Fruit fly (Drosophila melanogaster): Measurements from ENCODE around the gene Pstk.

Gene Pstk

dm6 chrX:19618183-19618740 lies at the start of gene Pstk, which contains the start of gene Tim9b:
Gene Pstk (minus strand): TSS chrX:19618537.
Gene Tim9b (minus strand): TSS chrX:19618537.
- no peak for TF ChIP-seq CTCF (optimal IDR thresholded peaks at IDR 0.05)
- no peak for TF ChIP-seq CG8478 (optimal IDR thresholded peaks at IDR 0.05)

- TF ChIP-seq CG8478 (optimal IDR thresholded peaks at IDR 0.05) (no peak), CTCF (optimal IDR thresholded peaks at IDR 0.05) (no peak)
These were observed 49.2 kb upstream of the Pstk start for dm6 chrX:19667444-19668104.

- TF ChIP-seq CTCF (optimal IDR thresholded peaks at IDR 0.05): no peak
- no peak for TF ChIP-seq CG8478 (optimal IDR thresholded peaks at IDR 0.05)
These were observed 48.7 kb upstream of the Pstk start, which contains the start of gene Zw for dm6 chrX:19666991-19667409. Gene Zw (plus strand): TSS chrX:19667252.

- no peak for TF ChIP-seq CTCF (optimal IDR thresholded peaks at IDR 0.05)
- TF ChIP-seq CG8478 (optimal IDR thresholded peaks at IDR 0.05): no peak
These were observed 47.4 kb upstream of the Pstk start for dm6 chrX:19665684-19666141.

- no peak for TF ChIP-seq CTCF (optimal IDR thresholded peaks at IDR 0.05)
- TF ChIP-seq CG8478 (optimal IDR thresholded peaks at IDR 0.05): no peak
These were observed 45.8 kb upstream of the Pstk start, which contains the start of the genes CG14223 and Ssu72 for dm6 chrX:19663859-19664728. Gene CG14223 (minus strand): TSS chrX:19663971. Gene Ssu72 (plus strand): TSS chrX:19664561.

dm6 chrX:19663196-19663858 lies 45.0 kb upstream of the Pstk start:
- TF ChIP-seq CG8478 (optimal IDR thresholded peaks at IDR 0.05) (no peak), CTCF (optimal IDR thresholded peaks at IDR 0.05) (no peak)

dm6 chrX:19662583-19663195 lies 44.4 kb upstream of the Pstk start:
- TF ChIP-seq CTCF (optimal IDR thresholded peaks at IDR 0.05): no peak
- TF ChIP-seq CG8478 (optimal IDR thresholded peaks at IDR 0.05): no peak

- peak in 1 of 2 experiments; percentile 23 for TF ChIP-seq CTCF (optimal IDR thresholded peaks at IDR 0.05)
- TF ChIP-seq CG8478 (optimal IDR thresholded peaks at IDR 0.05): no peak
These were observed 33.6 kb upstream of the Pstk start, which contains the start of the genes Ranbp21 and Elys for dm6 chrX:19651757-19652419. Gene Ranbp21 (minus strand): TSS chrX:19652269. Gene Elys (plus strand): TSS chrX:19652305.

dm6 chrX:19645873-19646541 lies 27.7 kb upstream of the Pstk start, which contains the start of gene Arp10:
Gene Arp10 (minus strand): TSS chrX:19646176.
- no peak for TF ChIP-seq CG8478 (optimal IDR thresholded peaks at IDR 0.05)
- no peak for TF ChIP-seq CTCF (optimal IDR thresholded peaks at IDR 0.05)

dm6 chrX:19642819-19643504 lies 24.6 kb upstream of the Pstk start, which contains the start of the genes CG12237 and Sec61gamma:
Gene CG12237 (minus strand): TSS chrX:19642869.
Gene Sec61gamma (plus strand): TSS chrX:19643327.
- TF ChIP-seq CG8478 (optimal IDR thresholded peaks at IDR 0.05) (no peak), CTCF (optimal IDR thresholded peaks at IDR 0.05) (no peak)

- TF ChIP-seq CG8478 (optimal IDR thresholded peaks at IDR 0.05) (no peak), CTCF (optimal IDR thresholded peaks at IDR 0.05) (no peak)
These were observed 22.4 kb upstream of the Pstk start for dm6 chrX:19640707-19641248.

dm6 chrX:19638328-19638940 lies 20.1 kb upstream of the Pstk start, which contains the start of gene Rcd-1:
Gene Rcd-1 (plus strand): TSS chrX:19638767.
- TF ChIP-seq CTCF (optimal IDR thresholded peaks at IDR 0.05) (peak; percentile 19 to 48), CG8478 (optimal IDR thresholded peaks at IDR 0.05) (no peak)

Measured in S2 (cell line).